Fruit fly (Drosophila melanogaster) whole organism, prepupa: Measurements from ENCODE around the gene Ugt35C1.
A peak's percentile ranks its signal among the peaks of the same experiment; 100 is the strongest.

Source experiments
- CG10631 ChIP-seq: fragments of 200-800 bp; sonication (Bioruptor generic); optimal IDR thresholded peaks from 2 replicates; lab custom pipeline; 2016; ENCODE audit warnings: missing biosample characterization, missing genetic modification characterization
- CG10669 ChIP-seq: fragments of 200-800 bp; sonication (Bioruptor generic); optimal IDR thresholded peaks from 3 replicates; lab custom pipeline; 2018; ENCODE audit warnings: missing biosample characterization, mild to moderate bottlenecking, missing genetic modification characterization, moderate library complexity
- CG11762 ChIP-seq: fragments of 200-800 bp; sonication (Bioruptor generic); optimal IDR thresholded peaks from 3 replicates; lab custom pipeline; 2016; ENCODE audit warnings: missing biosample characterization, missing genetic modification characterization; ENCODE audit not compliant: insufficient read depth
- CG11902 ChIP-seq: fragments of 200-800 bp; sonication (Bioruptor generic); optimal IDR thresholded peaks from 3 replicates; lab custom pipeline; 2016; ENCODE audit warnings: missing biosample characterization, missing genetic modification characterization
- CG15336 ChIP-seq: fragments of 200-800 bp; sonication (Bioruptor generic); IDR thresholded peaks from 2 replicates; pipeline ENCODE4 v1.3.6; 2022; ENCODE audit warnings: missing biosample characterization, missing genetic modification characterization
- CG3032 ChIP-seq: fragments of 200-800 bp; optimal IDR thresholded peaks from 2 replicates; lab custom pipeline; 2019; ENCODE audit warnings: missing biosample characterization, mild to moderate bottlenecking, missing genetic modification characterization, moderate library complexity
- CG34406 ChIP-seq: fragments of 200-800 bp; sonication (Bioruptor generic); optimal IDR thresholded peaks from 3 replicates; lab custom pipeline; 2016; ENCODE audit warnings: missing biosample characterization, missing genetic modification characterization
- CG4318 ChIP-seq: fragments of 200-800 bp; sonication (Bioruptor generic); optimal IDR thresholded peaks from 3 replicates; lab custom pipeline; 2017; ENCODE audit warnings: missing biosample characterization, mild to moderate bottlenecking, missing genetic modification characterization
- CG6163 ChIP-seq: fragments of 200-800 bp; sonication (Bioruptor generic); IDR thresholded peaks from 3 replicates; pipeline ENCODE4 v1.3.6; 2022; ENCODE audit warnings: missing biosample characterization, missing genetic modification characterization
- CG6276 ChIP-seq: fragments of 200-800 bp; sonication (Bioruptor generic); optimal IDR thresholded peaks from 2 replicates; lab custom pipeline; 2017; ENCODE audit warnings: missing biosample characterization, mild to moderate bottlenecking, missing genetic modification characterization
- CG6808 ChIP-seq: fragments of 200-800 bp; sonication (Bioruptor generic); optimal IDR thresholded peaks from 3 replicates; lab custom pipeline; 2017; ENCODE audit warnings: missing biosample characterization, missing genetic modification characterization, mild to moderate bottlenecking, moderate library complexity, missing genetic modification reagents
- CG7368 ChIP-seq: fragments of 200-800 bp; sonication (Bioruptor generic); optimal IDR thresholded peaks from 3 replicates; lab custom pipeline; 2016; ENCODE audit warnings: missing biosample characterization, missing genetic modification characterization
- CG8319 ChIP-seq: fragments of 200-800 bp; sonication (Bioruptor generic); optimal IDR thresholded peaks from 3 replicates; lab custom pipeline; 2016; ENCODE audit warnings: missing biosample characterization, missing genetic modification characterization
- Eip78C ChIP-seq: fragments of 200-800 bp; sonication (Bioruptor generic); peaks from one replicate; lab custom pipeline; 2016; ENCODE audit warnings: missing biosample characterization, missing genetic modification characterization
- Eip93F ChIP-seq: fragments of 200-800 bp; sonication (Bioruptor generic); optimal IDR thresholded peaks from 2 replicates; lab custom pipeline; 2016; ENCODE audit warnings: missing biosample characterization, mild to moderate bottlenecking, missing genetic modification characterization
- Ets21C ChIP-seq: fragments of 200-800 bp; sonication (Bioruptor generic); optimal IDR thresholded peaks from 3 replicates; lab custom pipeline; 2016; ENCODE audit warnings: missing biosample characterization, missing genetic modification characterization
- Ets96B ChIP-seq: fragments of 200-800 bp; optimal IDR thresholded peaks from 2 replicates; lab custom pipeline; 2019; ENCODE audit warnings: missing biosample characterization, mild to moderate bottlenecking, missing genetic modification characterization, moderate library complexity
- Gug ChIP-seq: fragments of 200-800 bp; sonication (Bioruptor generic); IDR thresholded peaks from 2 replicates; pipeline ENCODE4 v1.3.6; 2022; ENCODE audit warnings: missing biosample characterization, missing genetic modification characterization
- Hr38 ChIP-seq: sonication (Bioruptor generic); optimal IDR thresholded peaks from 2 replicates; lab custom pipeline; 2016; ENCODE audit warnings: missing biosample characterization, missing genetic modification characterization
- Hr39 ChIP-seq: fragments of 200-800 bp; sonication (Bioruptor generic); optimal IDR thresholded peaks from 2 replicates; lab custom pipeline; 2016; ENCODE audit warnings: missing biosample characterization, missing genetic modification characterization
- Hr4 ChIP-seq: fragments of 200-800 bp; sonication (Bioruptor generic); optimal IDR thresholded peaks from 3 replicates; lab custom pipeline; 2016; ENCODE audit warnings: missing biosample characterization, missing genetic modification characterization
- Lpt ChIP-seq: fragments of 200-800 bp; sonication (Bioruptor generic); optimal IDR thresholded peaks from 3 replicates; lab custom pipeline; 2016; ENCODE audit warnings: missing biosample characterization, missing genetic modification characterization
- OdsH ChIP-seq: fragments of 200-800 bp; sonication (Bioruptor generic); optimal IDR thresholded peaks from 3 replicates; lab custom pipeline; 2016; ENCODE audit warnings: missing biosample characterization, missing genetic modification characterization
- Smox ChIP-seq: fragments of 200-800 bp; sonication (Bioruptor generic); optimal IDR thresholded peaks from 3 replicates; lab custom pipeline; 2016; ENCODE audit warnings: missing biosample characterization, missing genetic modification characterization
- Sox102F ChIP-seq: fragments of 200-800 bp; sonication (Bioruptor generic); optimal IDR thresholded peaks from 2 replicates; lab custom pipeline; 2016; ENCODE audit warnings: missing biosample characterization, mild to moderate bottlenecking, missing genetic modification characterization
- Sox15 ChIP-seq: fragments of 200-800 bp; sonication (Bioruptor generic); optimal IDR thresholded peaks from 3 replicates; lab custom pipeline; 2016; ENCODE audit warnings: missing biosample characterization, missing genetic modification characterization
- acj6 ChIP-seq: fragments of 200-800 bp; sonication (Bioruptor generic); optimal IDR thresholded peaks from 3 replicates; lab custom pipeline; 2016; ENCODE audit warnings: missing biosample characterization, missing genetic modification characterization
- cyc ChIP-seq: fragments of 200-800 bp; sonication (Bioruptor generic); optimal IDR thresholded peaks from 3 replicates; lab custom pipeline; 2016; ENCODE audit warnings: missing biosample characterization, missing genetic modification characterization
- dac ChIP-seq: fragments of 200-800 bp; sonication (Bioruptor generic); optimal IDR thresholded peaks from 2 replicates; lab custom pipeline; 2017; ENCODE audit warnings: missing biosample characterization, mild to moderate bottlenecking, missing genetic modification characterization
- dsx ChIP-seq: fragments of 200-800 bp; optimal IDR thresholded peaks from 3 replicates; lab custom pipeline; 2019; ENCODE audit warnings: missing biosample characterization, mild to moderate bottlenecking, missing genetic modification characterization, moderate library complexity; ENCODE audit not compliant: poor library complexity, severe bottlenecking
- esn ChIP-seq: fragments of 200-800 bp; sonication (Bioruptor generic); optimal IDR thresholded peaks from 2 replicates; lab custom pipeline; 2016; ENCODE audit warnings: missing biosample characterization, mild to moderate bottlenecking, missing genetic modification characterization, moderate library complexity
- fd59A ChIP-seq: fragments of 200-800 bp; sonication (Bioruptor generic); optimal IDR thresholded peaks from 2 replicates; lab custom pipeline; 2017; ENCODE audit warnings: missing biosample characterization, mild to moderate bottlenecking, missing genetic modification characterization, missing genetic modification reagents
- fkh ChIP-seq: fragments of 200-800 bp; sonication (Bioruptor generic); optimal IDR thresholded peaks from 3 replicates; lab custom pipeline; 2017; ENCODE audit warnings: missing biosample characterization, mild to moderate bottlenecking, missing genetic modification characterization, moderate library complexity
- net ChIP-seq: fragments of 200-800 bp; sonication (Bioruptor generic); optimal IDR thresholded peaks from 3 replicates; lab custom pipeline; 2016; ENCODE audit warnings: missing biosample characterization, missing genetic modification characterization
- pdm3 ChIP-seq: fragments of 200-800 bp; sonication (Bioruptor generic); optimal IDR thresholded peaks from 3 replicates; lab custom pipeline; 2016; ENCODE audit warnings: missing biosample characterization, missing genetic modification characterization
- salr ChIP-seq, 2 experiments: fragments of 200-800 bp; sonication (Bioruptor generic); optimal IDR thresholded peaks; 3 replicates each; lab custom pipeline; 2016 to 2018; ENCODE audit warnings: missing biosample characterization in 2 of 2, missing genetic modification characterization in 2 of 2, mild to moderate bottlenecking in 1 of 2
- spab ChIP-seq: fragments of 200-800 bp; sonication (Bioruptor generic); optimal IDR thresholded peaks from 2 replicates; lab custom pipeline; 2017; ENCODE audit warnings: missing biosample characterization, mild to moderate bottlenecking, missing genetic modification characterization, missing genetic modification reagents
- ss ChIP-seq, 2 experiments: fragments of 200-800 bp; sonication (Bioruptor generic); optimal IDR thresholded peaks; 2 replicates in 1 of 2; 3 replicates in 1 of 2; lab custom pipeline; 2017 to 2018; ENCODE audit warnings: mild to moderate bottlenecking in 2 of 2, missing biosample characterization in 2 of 2, missing genetic modification characterization in 2 of 2, moderate library complexity in 1 of 2
- svp ChIP-seq: fragments of 200-800 bp; sonication (Bioruptor generic); peaks from one replicate; lab custom pipeline; 2016; ENCODE audit warnings: missing biosample characterization, missing genetic modification characterization
- topi ChIP-seq: fragments of 200-800 bp; sonication (Bioruptor generic); optimal IDR thresholded peaks from 3 replicates; lab custom pipeline; 2016; ENCODE audit warnings: missing biosample characterization, missing genetic modification characterization
- vri ChIP-seq: fragments of 200-800 bp; sonication (Bioruptor generic); optimal IDR thresholded peaks from 3 replicates; lab custom pipeline; 2016; ENCODE audit warnings: missing biosample characterization, mild to moderate bottlenecking, missing genetic modification characterization

Gene Ugt35C1

dm6 chr3R:11153799-11154273, 25.7 kb upstream of the Ugt35C1 start, which contains the start of gene Ugt302K1 (continued):
- TF ChIP-seq spab (GFP tag; lab: Kevin White, UChicago) (peak; percentile 45), net (GFP tag; lab: Kevin White, UChicago) (no peak), acj6 (GFP tag; lab: Kevin White, UChicago) (peak; percentile 36), Eip93F (GFP tag; lab: Kevin White, UChicago) (no peak), CG8319 (GFP tag; lab: Kevin White, UChicago) (no peak), pdm3 (GFP tag; lab: Kevin White, UChicago) (no peak), CG34406 (GFP tag; lab: Kevin White, UChicago) (peak; percentile 39), Lpt (GFP tag; lab: Kevin White, UChicago) (peak; percentile 2), CG6808 (GFP tag; lab: Kevin White, UChicago) (no peak), svp (GFP tag; lab: Kevin White, UChicago) (peak; percentile 81), Ets96B (peak; percentile 67), fkh (GFP tag; lab: Kevin White, UChicago) (no peak), Hr39 (peak; percentile 7), CG7368 (peak; percentile 4), Hr38 (no peak), vri (GFP tag; lab: Kevin White, UChicago) (peak; percentile 4), salr (GFP tag; optimal IDR thresholded peaks at IDR 0.05; lab: Kevin White, UChicago) (no peak)

dm6 chr3R:11145135-11145534, 17.0 kb upstream of the Ugt35C1 start, which contains the start of gene CheA86a:
CheA86a (minus strand) TSS chr3R:11145235.
- no peak for TF ChIP-seq CG6276 (GFP tag; lab: Kevin White, UChicago)
- TF ChIP-seq CG11762 (GFP tag; lab: Kevin White, UChicago), result no peak
- no peak for TF ChIP-seq dsx (GFP tag; lab: Kevin White, UChicago)
- no peak for TF ChIP-seq spab (GFP tag; lab: Kevin White, UChicago)
- TF ChIP-seq CG10669, result no peak
- TF ChIP-seq salr (GFP tag; optimal IDR thresholded peaks at IDR 0.05; lab: Kevin White, UChicago), result no peak
- TF ChIP-seq Eip78C (GFP tag; lab: Kevin White, UChicago), result no peak
- TF ChIP-seq Sox15 (GFP tag; lab: Kevin White, UChicago), result no peak
- no peak for TF ChIP-seq Gug
- no peak for TF ChIP-seq Ets21C
- TF ChIP-seq topi, result no peak
- no peak for TF ChIP-seq fkh (GFP tag; lab: Kevin White, UChicago)
- no peak for TF ChIP-seq Eip93F (GFP tag; lab: Kevin White, UChicago)
- no peak for TF ChIP-seq CG4318 (GFP tag; lab: Kevin White, UChicago)
- no peak for TF ChIP-seq cyc
- no peak for TF ChIP-seq CG7368

- TF ChIP-seq Gug (no peak), esn (GFP tag; lab: Kevin White, UChicago) (no peak), dsx (GFP tag; lab: Kevin White, UChicago) (no peak), svp (GFP tag; lab: Kevin White, UChicago) (no peak), Sox102F (GFP tag; lab: Kevin White, UChicago) (no peak), CG11902 (no peak), dac (no peak), vri (GFP tag; lab: Kevin White, UChicago) (no peak), pdm3 (GFP tag; lab: Kevin White, UChicago) (no peak), fkh (GFP tag; lab: Kevin White, UChicago) (no peak)
Observed at dm6 chr3R:11136877-11137276, 8.7 kb upstream of the Ugt35C1 start, which contains the start of gene mAcon2. mAcon2 (plus strand) TSS chr3R:11137177.

dm6 chr3R:11126383-11126782, 1.7 kb downstream of the Ugt35C1 start:
- no peak for TF ChIP-seq CG11762 (GFP tag; lab: Kevin White, UChicago)

- TF ChIP-seq Sox15 (GFP tag; lab: Kevin White, UChicago) (no peak), Hr38 (no peak), CG10669 (no peak), Hr4 (GFP tag; lab: Kevin White, UChicago) (no peak), CG10631 (GFP tag; lab: Kevin White, UChicago) (no peak), Sox102F (GFP tag; lab: Kevin White, UChicago) (no peak), fd59A (GFP tag; lab: Kevin White, UChicago) (no peak), Smox (GFP tag; lab: Kevin White, UChicago) (no peak), CG6163 (GFP tag; lab: Robert Waterston, UW) (no peak), ss (GFP tag; optimal IDR thresholded peaks at IDR 0.05; lab: Kevin White, UChicago) (no peak), pdm3 (GFP tag; lab: Kevin White, UChicago) (no peak), CG3032 (tag; lab: Kevin White, UChicago) (no peak), Eip78C (GFP tag; lab: Kevin White, UChicago) (no peak), CG6276 (GFP tag; lab: Kevin White, UChicago) (no peak), OdsH (GFP tag; lab: Kevin White, UChicago) (no peak), dac (no peak), CG15336 (GFP tag; lab: Robert Waterston, UW) (no peak)
- TF ChIP-seq, all 60 proteins: peak for 0
Observed at dm6 chr3R:11115606-11116005, 12.5 kb downstream of the Ugt35C1 start, which contains the start of gene SdhCL. SdhCL (minus strand) TSS chr3R:11115706.
